Worm (Caenorhabditis elegans) whole organism, L2 larva: ENCODE data around the gene ppat-1.

ENCODE experiments used
- lsy-2 ChIP-seq, 2 experiments: fragments of 150-350 bp in 1 of 2; sonication (generic microtip) in 1 of 2; optimal IDR thresholded peaks; 2 replicates each; lab custom pipeline; 2014 to 2017; ENCODE audit warnings: missing biosample characterization in 2 of 2, missing genetic modification characterization in 2 of 2
- snpc-4 ChIP-seq: fragments of 150-350 bp; optimal IDR thresholded peaks from 2 replicates; lab custom pipeline; 2014; ENCODE audit warnings: missing biosample characterization, missing genetic modification characterization
- unc-39 ChIP-seq: fragments of 150-350 bp; optimal IDR thresholded peaks from 2 replicates; lab custom pipeline; 2014; ENCODE audit warnings: missing biosample characterization, missing genetic modification characterization
- ztf-11 ChIP-seq: sonication (generic microtip); optimal IDR thresholded peaks from 2 replicates; lab custom pipeline; 2017; ENCODE audit warnings: missing biosample characterization, missing genetic modification characterization
- ztf-4 ChIP-seq: fragments of 150-350 bp; optimal IDR thresholded peaks from 2 replicates; lab custom pipeline; 2014; ENCODE audit warnings: missing biosample characterization, missing genetic modification characterization

ce11 chrIII:4666753-4667400 is 22.2 kb upstream of the ppat-1 start:
- TF ChIP-seq unc-39 (tag; lab: Kevin White, UChicago), result no peak
- peak in 1 of 2 experiments; percentile 52 for TF ChIP-seq lsy-2 (tag; optimal IDR thresholded peaks at IDR 0.05; lab: Kevin White, UChicago)
- no peak for TF ChIP-seq ztf-11 (tag; lab: Kevin White, UChicago)
- no peak for TF ChIP-seq ztf-4 (tag; lab: Kevin White, UChicago)
- TF ChIP-seq snpc-4 (tag; lab: Kevin White, UChicago), result no peak
